Fruit fly (Drosophila melanogaster) whole organism, embryonic: ENCODE measurements around the gene Art8.

Source experiments
- Adf1 ChIP-seq: fragments of 200-800 bp; sonication (Bioruptor generic); IDR thresholded peaks from 2 replicates; pipeline ENCODE4 v1.3.6; 2022; ENCODE audit warnings: missing biosample characterization, missing genetic modification characterization
- Aef1 ChIP-seq: fragments of 200-800 bp; sonication (Bioruptor generic); IDR thresholded peaks from 3 replicates; pipeline ENCODE4 v1.3.6; 2022; ENCODE audit warnings: missing biosample characterization, missing genetic modification characterization
- Asciz ChIP-seq: fragments of 200-800 bp; sonication (Bioruptor generic); optimal IDR thresholded peaks from 2 replicates; lab custom pipeline; 2017; ENCODE audit warnings: missing biosample characterization, mild to moderate bottlenecking, missing genetic modification characterization, missing genetic modification reagents
- Atf3 ChIP-seq: fragments of 200-800 bp; sonication (Bioruptor generic); optimal IDR thresholded peaks from 3 replicates; lab custom pipeline; 2016; ENCODE audit warnings: missing biosample characterization, missing genetic modification characterization
- CG10462 ChIP-seq: fragments of 200-800 bp; sonication (Bioruptor generic); optimal IDR thresholded peaks from 2 replicates; lab custom pipeline; 2016; ENCODE audit warnings: missing biosample characterization, missing genetic modification characterization
- CG11093 ChIP-seq: fragments of 200-800 bp; sonication (Bioruptor generic); IDR thresholded peaks from 3 replicates; pipeline ENCODE4 v1.3.6; 2022; ENCODE audit warnings: missing biosample characterization, missing genetic modification characterization
- CG11695 ChIP-seq: fragments of 200-800 bp; sonication (Bioruptor generic); IDR thresholded peaks from 3 replicates; pipeline ENCODE4 v1.3.6; 2022; ENCODE audit warnings: missing biosample characterization, missing genetic modification characterization
- CG12104 ChIP-seq: fragments of 200-800 bp; sonication (Bioruptor generic); optimal IDR thresholded peaks from 3 replicates; lab custom pipeline; 2016; ENCODE audit warnings: missing biosample characterization, missing genetic modification characterization
- CG1529 ChIP-seq: fragments of 200-800 bp; sonication (Bioruptor generic); optimal IDR thresholded peaks from 3 replicates; lab custom pipeline; 2018; ENCODE audit warnings: missing biosample characterization, missing genetic modification characterization
- CG15514 ChIP-seq: fragments of 200-800 bp; sonication (Bioruptor generic); optimal IDR thresholded peaks from 3 replicates; lab custom pipeline; 2017; ENCODE audit warnings: missing biosample characterization, missing genetic modification characterization, mild to moderate bottlenecking, moderate library complexity, missing genetic modification reagents
- CG1602 ChIP-seq: fragments of 200-800 bp; sonication (Bioruptor generic); optimal IDR thresholded peaks from 3 replicates; lab custom pipeline; 2016; ENCODE audit warnings: missing biosample characterization, missing genetic modification characterization
- CG16815 ChIP-seq: fragments of 200-800 bp; sonication (Bioruptor generic); optimal IDR thresholded peaks from 3 replicates; lab custom pipeline; 2017; ENCODE audit warnings: missing biosample characterization, mild to moderate bottlenecking, missing genetic modification characterization
- CG17568 ChIP-seq: fragments of 200-800 bp; sonication (Bioruptor generic); optimal IDR thresholded peaks from 2 replicates; lab custom pipeline; 2018; ENCODE audit warnings: missing biosample characterization, mild to moderate bottlenecking, missing genetic modification characterization, moderate library complexity
- CG18619 ChIP-seq: fragments of 200-800 bp; sonication (Bioruptor generic); optimal IDR thresholded peaks from 3 replicates; lab custom pipeline; 2017; ENCODE audit warnings: missing biosample characterization, mild to moderate bottlenecking, missing genetic modification characterization
- CG31388 ChIP-seq: fragments of 200-800 bp; sonication (Bioruptor generic); optimal IDR thresholded peaks from 2 replicates; lab custom pipeline; 2016; ENCODE audit warnings: missing biosample characterization, missing genetic modification characterization
- CG3281 ChIP-seq: fragments of 200-800 bp; sonication (Bioruptor generic); optimal IDR thresholded peaks from 3 replicates; lab custom pipeline; 2017; ENCODE audit warnings: missing biosample characterization, mild to moderate bottlenecking, missing genetic modification characterization
- CG34376 ChIP-seq: fragments of 200-800 bp; sonication (Bioruptor generic); optimal IDR thresholded peaks from 2 replicates; lab custom pipeline; 2018; ENCODE audit warnings: missing biosample characterization, mild to moderate bottlenecking, missing genetic modification characterization
- CG4282 ChIP-seq: fragments of 200-800 bp; sonication (Bioruptor generic); optimal IDR thresholded peaks from 2 replicates; lab custom pipeline; 2016; ENCODE audit warnings: missing biosample characterization, missing genetic modification characterization
- CG6254 ChIP-seq: fragments of 200-800 bp; sonication (Bioruptor generic); optimal IDR thresholded peaks from 3 replicates; lab custom pipeline; 2017; ENCODE audit warnings: mild to moderate bottlenecking, missing biosample characterization, missing genetic modification reagents, missing genetic modification characterization
- CG8359 ChIP-seq: fragments of 200-800 bp; sonication (Bioruptor generic); optimal IDR thresholded peaks from 2 replicates; lab custom pipeline; 2017; ENCODE audit warnings: missing biosample characterization, mild to moderate bottlenecking, missing genetic modification characterization, borderline replicate concordance
- CG9215 ChIP-seq: fragments of 200-800 bp; sonication (Bioruptor generic); IDR thresholded peaks from 2 replicates; pipeline ENCODE4 v1.3.6; 2022; ENCODE audit warnings: missing biosample characterization, missing genetic modification characterization
- CG9797 ChIP-seq: fragments of 200-800 bp; sonication (Bioruptor generic); optimal IDR thresholded peaks from 3 replicates; lab custom pipeline; 2018; ENCODE audit warnings: missing biosample characterization, mild to moderate bottlenecking, missing genetic modification characterization
- Camta ChIP-seq: fragments of 200-800 bp; sonication (Bioruptor generic); optimal IDR thresholded peaks from 2 replicates; lab custom pipeline; 2016; ENCODE audit warnings: missing biosample characterization, missing genetic modification characterization
- Dip3 ChIP-seq: fragments of 200-800 bp; sonication (Bioruptor generic); optimal IDR thresholded peaks from 3 replicates; lab custom pipeline; 2016; ENCODE audit warnings: missing biosample characterization, missing genetic modification characterization
- Drgx ChIP-seq: fragments of 200-800 bp; sonication (Bioruptor generic); IDR thresholded peaks from 2 replicates; pipeline ENCODE4 v1.3.6; 2022; ENCODE audit warnings: missing biosample characterization, missing genetic modification characterization
- Fer1 ChIP-seq: fragments of 200-800 bp; sonication (Bioruptor generic); optimal IDR thresholded peaks from 2 replicates; lab custom pipeline; 2017; ENCODE audit warnings: missing biosample characterization, mild to moderate bottlenecking, missing genetic modification characterization
- Fer3 ChIP-seq: fragments of 200-800 bp; sonication (Bioruptor generic); optimal IDR thresholded peaks from 2 replicates; lab custom pipeline; 2018; ENCODE audit warnings: missing biosample characterization, mild to moderate bottlenecking, missing genetic modification characterization, moderate library complexity
- H15 ChIP-seq: fragments of 200-800 bp; sonication (Bioruptor generic); IDR thresholded peaks from 3 replicates; pipeline ENCODE4 v1.3.6; 2022; ENCODE audit warnings: missing biosample characterization, missing genetic modification characterization
- HLH54F ChIP-seq: fragments of 200-800 bp; sonication (Bioruptor generic); optimal IDR thresholded peaks from 3 replicates; lab custom pipeline; 2016; ENCODE audit warnings: missing biosample characterization, missing genetic modification characterization
- Hsf ChIP-seq: fragments of 200-800 bp; sonication (Bioruptor generic); optimal IDR thresholded peaks from 3 replicates; lab custom pipeline; 2016; ENCODE audit warnings: missing biosample characterization, missing genetic modification characterization
- Med ChIP-seq: fragments of 200-800 bp; sonication (Bioruptor generic); peaks from one replicate; lab custom pipeline; 2016; ENCODE audit warnings: missing biosample characterization, missing genetic modification characterization, mild to moderate bottlenecking, inconsistent platforms, moderate library complexity
- NfI ChIP-seq: fragments of 200-800 bp; sonication (Bioruptor generic); optimal IDR thresholded peaks from 3 replicates; lab custom pipeline; 2018; ENCODE audit warnings: missing biosample characterization, mild to moderate bottlenecking, missing genetic modification characterization, moderate library complexity
- PHDP ChIP-seq: fragments of 200-800 bp; sonication (Bioruptor generic); optimal IDR thresholded peaks from 3 replicates; lab custom pipeline; 2018; ENCODE audit warnings: missing biosample characterization, mild to moderate bottlenecking, missing genetic modification characterization, moderate library complexity
- Ptx1 ChIP-seq: fragments of 200-800 bp; sonication (Bioruptor generic); IDR thresholded peaks from 2 replicates; pipeline ENCODE4 v1.3.6; 2022; ENCODE audit warnings: missing biosample characterization, missing genetic modification characterization
- YL-1 ChIP-seq: fragments of 200-800 bp; sonication (Bioruptor generic); optimal IDR thresholded peaks from 3 replicates; lab custom pipeline; 2017; ENCODE audit warnings: missing biosample characterization, mild to moderate bottlenecking, missing genetic modification characterization
- az2 ChIP-seq: fragments of 200-800 bp; sonication (Bioruptor generic); optimal IDR thresholded peaks from 3 replicates; lab custom pipeline; 2016; ENCODE audit warnings: missing biosample characterization, missing genetic modification characterization
- chm ChIP-seq: fragments of 200-800 bp; sonication (Bioruptor generic); IDR thresholded peaks from 2 replicates; pipeline ENCODE4 v1.3.6; 2022; ENCODE audit warnings: missing biosample characterization, missing genetic modification characterization
- da ChIP-seq: fragments of 200-800 bp; sonication (Bioruptor generic); optimal IDR thresholded peaks from 2 replicates; lab custom pipeline; 2016; ENCODE audit warnings: missing biosample characterization, missing genetic modification characterization
- dati ChIP-seq: fragments of 200-800 bp; sonication (Bioruptor generic); IDR thresholded peaks from 2 replicates; pipeline ENCODE4 v1.3.6; 2022; ENCODE audit warnings: missing biosample characterization, missing genetic modification characterization
- dpn ChIP-seq, 2 experiments: fragments of 200-800 bp; sonication (Bioruptor generic); optimal IDR thresholded peaks; 3 replicates each; lab custom pipeline; 2016; ENCODE audit warnings: missing biosample characterization in 2 of 2, missing genetic modification characterization in 2 of 2
- gsb ChIP-seq: fragments of 200-800 bp; sonication (Bioruptor generic); IDR thresholded peaks from 2 replicates; pipeline ENCODE4 v1.3.6; 2022; ENCODE audit warnings: missing biosample characterization, missing genetic modification characterization
- kni ChIP-seq: fragments of 200-800 bp; sonication (Bioruptor generic); optimal IDR thresholded peaks from 3 replicates; lab custom pipeline; 2017; ENCODE audit warnings: mild to moderate bottlenecking, missing biosample characterization, missing genetic modification reagents, missing genetic modification characterization
- nau ChIP-seq: fragments of 200-800 bp; sonication (Bioruptor generic); optimal IDR thresholded peaks from 3 replicates; lab custom pipeline; 2017; ENCODE audit warnings: missing biosample characterization, mild to moderate bottlenecking, missing genetic modification characterization, missing genetic modification reagents
- pho ChIP-seq: fragments of 200-800 bp; sonication (Bioruptor generic); optimal IDR thresholded peaks from 2 replicates; lab custom pipeline; 2016; ENCODE audit warnings: missing biosample characterization, missing genetic modification characterization
- sc ChIP-seq, 3 experiments: fragments of >200 bp in 2 of 3; fragments of 200-800 bp in 1 of 3; sonication (Bioruptor generic) in 1 of 3; optimal IDR thresholded peaks; 2 replicates in 2 of 3; 3 replicates in 1 of 3; lab custom pipeline; 2017; ENCODE audit warnings: mild to moderate bottlenecking in 1 of 3, missing biosample characterization in 1 of 3, missing genetic modification characterization in 1 of 3, missing genetic modification reagents in 1 of 3
- sens ChIP-seq: fragments of 200-800 bp; sonication (Bioruptor generic); peaks from one replicate; lab custom pipeline; 2016; ENCODE audit warnings: missing biosample characterization, missing genetic modification characterization
- shn ChIP-seq: fragments of 200-800 bp; sonication (Bioruptor generic); optimal IDR thresholded peaks from 3 replicates; lab custom pipeline; 2016; ENCODE audit warnings: missing biosample characterization, missing genetic modification characterization
- tio ChIP-seq: fragments of 200-800 bp; sonication (Bioruptor generic); optimal IDR thresholded peaks from 2 replicates; lab custom pipeline; 2017; ENCODE audit warnings: missing biosample characterization, missing genetic modification characterization, inconsistent platforms
- trem ChIP-seq: fragments of 200-800 bp; optimal IDR thresholded peaks from 3 replicates; lab custom pipeline; 2019; ENCODE audit warnings: missing biosample characterization, mild to moderate bottlenecking, missing genetic modification characterization, moderate library complexity
- trh ChIP-seq: fragments of 200-800 bp; sonication (Bioruptor generic); optimal IDR thresholded peaks from 2 replicates; lab custom pipeline; 2016; ENCODE audit warnings: missing biosample characterization, missing genetic modification characterization

The Art8 gene

dm6 chr2L:10987370-10987853 lies 23.5 kb downstream of the Art8 start, which contains the start of the genes piwi and CG12253 (continued):
- TF ChIP-seq Med (GFP tag; lab: Kevin White, UChicago) (peak; percentile 58), trem (tag; lab: Kevin White, UChicago) (peak; percentile 44), Hsf (GFP tag; lab: Kevin White, UChicago) (peak; percentile 77), sens (GFP tag; lab: Kevin White, UChicago) (peak; percentile 71), Fer3 (tag; lab: Kevin White, UChicago) (peak; percentile 47), CG15514 (GFP tag; lab: Kevin White, UChicago) (peak; percentile 32), kni (GFP tag; lab: Kevin White, UChicago) (no peak), HLH54F (GFP tag; lab: Kevin White, UChicago) (peak; percentile 49), CG11093 (GFP tag; lab: Robert Waterston, UW) (no peak), Camta (peak; percentile 21), CG8359 (no peak), CG31388 (GFP tag; lab: Kevin White, UChicago) (no peak), Drgx (GFP tag; lab: Robert Waterston, UW) (0 out of 2 replicates have a peak, but pooled peaks have one; percentile 11), CG10462 (GFP tag; lab: Kevin White, UChicago) (peak; percentile 8), YL-1 (GFP tag; lab: Kevin White, UChicago) (no peak), Asciz (peak; percentile 20), gsb (GFP tag; lab: Robert Waterston, UW) (no peak), da (GFP tag; lab: Kevin White, UChicago) (no peak), trh (GFP tag; lab: Kevin White, UChicago) (peak; percentile 63), CG4282 (GFP tag; lab: Kevin White, UChicago) (no peak), dati (no peak), sc (optimal IDR thresholded peaks at IDR 0.05; lab: Kevin White, UChicago) (no peak), sc (GFP tag; optimal IDR thresholded peaks at IDR 0.05; lab: Kevin White, UChicago) (peak; percentile 67), CG12104 (GFP tag; lab: Kevin White, UChicago) (peak; percentile 19), Ptx1 (GFP tag; lab: Robert Waterston, UW) (peak; percentile 92), az2 (peak; percentile 74), CG3281 (GFP tag; lab: Kevin White, UChicago) (peak; percentile 31), CG1529 (GFP tag; lab: Kevin White, UChicago) (peak; percentile 61), CG9797 (GFP tag; lab: Kevin White, UChicago) (peak; percentile 31), CG6254 (GFP tag; lab: Kevin White, UChicago) (no peak), Dip3 (peak; percentile 25), nau (GFP tag; lab: Kevin White, UChicago) (no peak), CG34376 (GFP tag; lab: Kevin White, UChicago) (no peak), Fer1 (peak; percentile 20), CG1602 (GFP tag; lab: Kevin White, UChicago) (peak; percentile 79), chm (GFP tag; lab: Robert Waterston, UW) (0 out of 2 replicates have a peak, but pooled peaks have one; percentile 34), NfI (peak; percentile 71), CG11695 (GFP tag; lab: Robert Waterston, UW) (peak; percentile 68; the same call in 2 of the 3 replicates), PHDP (tag; lab: Kevin White, UChicago) (peak; percentile 87), tio (GFP tag; lab: Kevin White, UChicago) (peak; percentile 82), Adf1 (GFP tag; lab: Robert Waterston, UW) (peak; percentile 63), dpn (GFP tag; optimal IDR thresholded peaks at IDR 0.05; lab: Kevin White, UChicago) (peak; percentile 31 to 77), Aef1 (GFP tag; lab: Robert Waterston, UW) (no peak), CG16815 (GFP tag; lab: Kevin White, UChicago) (peak; percentile 72), shn (GFP tag; lab: Kevin White, UChicago) (peak; percentile 35), CG18619 (GFP tag; lab: Kevin White, UChicago) (no peak), CG17568 (GFP tag; lab: Kevin White, UChicago) (peak; percentile 66), CG9215 (GFP tag; lab: Robert Waterston, UW) (no peak), H15 (GFP tag; lab: Robert Waterston, UW) (0 out of 3 replicates have a peak, but pooled peaks have one; percentile 35), pho (GFP tag; lab: Kevin White, UChicago) (peak; percentile 64), Atf3 (GFP tag; lab: Kevin White, UChicago) (peak; percentile 8)
